Fruit fly (Drosophila melanogaster) whole organism, embryonic: ENCODE results near the gene CG6465.

Experiments
- CG10267 ChIP-seq: fragments of 200-800 bp; sonication (Bioruptor generic); optimal IDR thresholded peaks from 2 replicates; lab custom pipeline; 2018; ENCODE audit warnings: missing biosample characterization, mild to moderate bottlenecking, missing genetic modification characterization, moderate library complexity
- CG10959 ChIP-seq: fragments of 200-800 bp; sonication (Bioruptor generic); IDR thresholded peaks from 2 replicates; pipeline ENCODE4 v1.3.6; 2022; ENCODE audit warnings: missing biosample characterization, missing genetic modification characterization
- CG11560 ChIP-seq: fragments of 200-800 bp; sonication (Bioruptor generic); IDR thresholded peaks from 3 replicates; pipeline ENCODE4 v1.3.6; 2022; ENCODE audit warnings: missing biosample characterization, missing genetic modification characterization
- CG12391 ChIP-seq: fragments of 200-800 bp; sonication (Bioruptor generic); optimal IDR thresholded peaks from 3 replicates; lab custom pipeline; 2018; ENCODE audit warnings: missing biosample characterization, mild to moderate bottlenecking, missing genetic modification characterization, moderate library complexity
- CG12942 ChIP-seq: fragments of 200-800 bp; sonication (Bioruptor generic); optimal IDR thresholded peaks from 3 replicates; lab custom pipeline; 2016; ENCODE audit warnings: missing biosample characterization, missing genetic modification characterization
- CG13123 ChIP-seq: fragments of 200-800 bp; sonication (Bioruptor generic); optimal IDR thresholded peaks from 2 replicates; lab custom pipeline; 2016; ENCODE audit warnings: missing biosample characterization, missing genetic modification characterization
- CG13894 ChIP-seq: fragments of 200-800 bp; sonication (Bioruptor generic); optimal IDR thresholded peaks from 3 replicates; lab custom pipeline; 2018; ENCODE audit warnings: missing biosample characterization, mild to moderate bottlenecking, missing genetic modification characterization, moderate library complexity
- CG1529 ChIP-seq: fragments of 200-800 bp; sonication (Bioruptor generic); optimal IDR thresholded peaks from 3 replicates; lab custom pipeline; 2018; ENCODE audit warnings: missing biosample characterization, missing genetic modification characterization
- CG15479 ChIP-seq: fragments of 200-800 bp; sonication (Bioruptor generic); optimal IDR thresholded peaks from 3 replicates; lab custom pipeline; 2019; ENCODE audit warnings: missing biosample characterization, mild to moderate bottlenecking, missing genetic modification characterization, moderate library complexity
- CG16779 ChIP-seq: fragments of 200-800 bp; sonication (Bioruptor generic); IDR thresholded peaks from 2 replicates; pipeline ENCODE4 v1.3.6; 2022; ENCODE audit warnings: missing biosample characterization, missing genetic modification characterization
- CG17802 ChIP-seq: fragments of 200-800 bp; sonication (Bioruptor generic); optimal IDR thresholded peaks from 2 replicates; lab custom pipeline; 2018; ENCODE audit warnings: missing biosample characterization, mild to moderate bottlenecking, missing genetic modification characterization, moderate library complexity
- CG1792 ChIP-seq: fragments of 200-800 bp; sonication (Bioruptor generic); optimal IDR thresholded peaks from 2 replicates; lab custom pipeline; 2016; ENCODE audit warnings: missing biosample characterization, missing genetic modification characterization
- CG18476 ChIP-seq: fragments of 200-800 bp; sonication (Bioruptor generic); optimal IDR thresholded peaks from 2 replicates; lab custom pipeline; 2016; ENCODE audit warnings: missing biosample characterization, mild to moderate bottlenecking, missing genetic modification characterization
- CG30431 ChIP-seq: fragments of 200-800 bp; sonication (Bioruptor generic); optimal IDR thresholded peaks from 2 replicates; lab custom pipeline; 2017; ENCODE audit warnings: missing biosample characterization, missing genetic modification characterization
- CG4730 ChIP-seq: fragments of 200-800 bp; sonication (Bioruptor generic); IDR thresholded peaks from 2 replicates; pipeline ENCODE4 v1.3.6; 2022; ENCODE audit warnings: missing biosample characterization, missing genetic modification characterization
- CG6689 ChIP-seq: fragments of 200-800 bp; sonication (Bioruptor generic); IDR thresholded peaks from 2 replicates; pipeline ENCODE4 v1.3.6; 2022; ENCODE audit warnings: missing biosample characterization, missing genetic modification characterization
- CG8924 ChIP-seq: fragments of 200-800 bp; optimal IDR thresholded peaks from 3 replicates; lab custom pipeline; 2019; ENCODE audit warnings: missing biosample characterization, mild to moderate bottlenecking, missing genetic modification characterization, moderate library complexity
- CG9817 ChIP-seq: fragments of 200-800 bp; sonication (Bioruptor generic); optimal IDR thresholded peaks from 2 replicates; lab custom pipeline; 2018; ENCODE audit warnings: missing biosample characterization, mild to moderate bottlenecking, missing genetic modification characterization, moderate library complexity
- Dad ChIP-seq: fragments of 200-800 bp; sonication (Bioruptor generic); optimal IDR thresholded peaks from 3 replicates; lab custom pipeline; 2016; ENCODE audit warnings: missing biosample characterization, missing genetic modification characterization
- Deaf1 ChIP-seq: fragments of 200-800 bp; optimal IDR thresholded peaks from 3 replicates; lab custom pipeline; 2019; ENCODE audit warnings: missing biosample characterization, mild to moderate bottlenecking, missing genetic modification characterization, moderate library complexity
- Hr51 ChIP-seq, 2 experiments: fragments of 200-800 bp; sonication (Bioruptor generic); optimal IDR thresholded peaks; 2 replicates in 1 of 2; 3 replicates in 1 of 2; lab custom pipeline; 2016 to 2018; ENCODE audit warnings: missing biosample characterization in 2 of 2, missing genetic modification characterization in 2 of 2, mild to moderate bottlenecking in 1 of 2, moderate library complexity in 1 of 2
- Hr78 ChIP-seq, 2 experiments: fragments of 200-800 bp in 1 of 2; fragments of >200 bp in 1 of 2; sonication (Bioruptor generic) in 1 of 2; optimal IDR thresholded peaks; 2 replicates each; lab custom pipeline; 2017 to 2019; ENCODE audit warnings: missing biosample characterization in 2 of 2, missing genetic modification characterization in 2 of 2, mild to moderate bottlenecking in 1 of 2, moderate library complexity in 1 of 2
- Lim3 ChIP-seq: fragments of 200-800 bp; sonication (Bioruptor generic); IDR thresholded peaks from 2 replicates; pipeline ENCODE4 v1.3.6; 2022; ENCODE audit warnings: missing biosample characterization, missing genetic modification characterization
- NC2β ChIP-seq: fragments of 200-800 bp; sonication (Bioruptor generic); optimal IDR thresholded peaks from 2 replicates; lab custom pipeline; 2016; ENCODE audit warnings: missing biosample characterization, missing genetic modification characterization
- Nf-YA ChIP-seq: fragments of 200-800 bp; sonication (Bioruptor generic); IDR thresholded peaks from 2 replicates; pipeline ENCODE4 v1.3.6; 2022; ENCODE audit warnings: missing biosample characterization, missing genetic modification characterization
- Rx ChIP-seq: fragments of 200-800 bp; sonication (Bioruptor generic); IDR thresholded peaks from 2 replicates; pipeline ENCODE4 v1.3.6; 2022; ENCODE audit warnings: missing biosample characterization, missing genetic modification characterization
- Sox102F ChIP-seq: fragments of 200-800 bp; sonication (Bioruptor generic); optimal IDR thresholded peaks from 2 replicates; lab custom pipeline; 2018; ENCODE audit warnings: missing biosample characterization, mild to moderate bottlenecking, missing genetic modification characterization, moderate library complexity
- Trl ChIP-seq, 3 experiments: fragments of >200 bp in 2 of 3; fragments of 200-800 bp in 1 of 3; sonication (Bioruptor generic) in 1 of 3; optimal IDR thresholded peaks; 2 replicates in 1 of 3; 3 replicates in 2 of 3; lab custom pipeline; 2016 to 2017; ENCODE audit warnings: missing biosample characterization in 1 of 3, missing genetic modification characterization in 1 of 3
- Usf ChIP-seq: fragments of 200-800 bp; sonication (Bioruptor generic); optimal IDR thresholded peaks from 2 replicates; lab custom pipeline; 2017; ENCODE audit warnings: missing genotype, missing biosample characterization, missing genetic modification characterization
- YL-1 ChIP-seq: fragments of 200-800 bp; sonication (Bioruptor generic); optimal IDR thresholded peaks from 3 replicates; lab custom pipeline; 2017; ENCODE audit warnings: missing biosample characterization, mild to moderate bottlenecking, missing genetic modification characterization
- amos ChIP-seq: fragments of 200-800 bp; sonication (Bioruptor generic); IDR thresholded peaks from 2 replicates; pipeline ENCODE4 v1.3.6; 2022; ENCODE audit warnings: missing biosample characterization, missing genetic modification characterization; ENCODE audit not compliant: partially characterized antibody
- ase ChIP-seq: fragments of 200-800 bp; sonication (Bioruptor generic); IDR thresholded peaks from 3 replicates; pipeline ENCODE4 v1.3.6; 2022; ENCODE audit warnings: missing biosample characterization, missing genetic modification characterization
- caup ChIP-seq: fragments of 200-800 bp; sonication (Bioruptor generic); optimal IDR thresholded peaks from 3 replicates; lab custom pipeline; 2017; ENCODE audit warnings: missing biosample characterization, mild to moderate bottlenecking, missing genetic modification characterization, moderate library complexity; ENCODE audit not compliant: severe bottlenecking
- croc ChIP-seq: fragments of 200-800 bp; sonication (Bioruptor generic); conservative IDR thresholded peaks from 3 replicates; pipeline ENCODE4 v1.3.6; 2022; ENCODE audit warnings: missing biosample characterization, missing genetic modification characterization
- disco-r ChIP-seq: fragments of 200-800 bp; sonication (Bioruptor generic); optimal IDR thresholded peaks from 2 replicates; lab custom pipeline; 2016; ENCODE audit warnings: missing biosample characterization, missing genetic modification characterization
- en ChIP-seq: fragments of 200-800 bp; sonication (Bioruptor generic); optimal IDR thresholded peaks from 2 replicates; lab custom pipeline; 2016; ENCODE audit warnings: missing biosample characterization, missing genetic modification characterization
- jing ChIP-seq: fragments of 200-800 bp; sonication (Bioruptor generic); optimal IDR thresholded peaks from 2 replicates; lab custom pipeline; 2018; ENCODE audit warnings: missing biosample characterization, mild to moderate bottlenecking, missing genetic modification characterization
- kay ChIP-seq: fragments of 200-800 bp; sonication (Bioruptor generic); optimal IDR thresholded peaks from 2 replicates; lab custom pipeline; 2016; ENCODE audit warnings: missing biosample characterization, missing genetic modification characterization
- lola ChIP-seq, 3 experiments: fragments of >200 bp in 2 of 3; fragments of 200-800 bp in 1 of 3; sonication (Bioruptor generic) in 1 of 3; optimal IDR thresholded peaks; 2 replicates each; lab custom pipeline; 2017 to 2019; ENCODE audit warnings: missing biosample characterization in 3 of 3, missing genetic modification characterization in 3 of 3, mild to moderate bottlenecking in 1 of 3, moderate library complexity in 1 of 3
- onecut ChIP-seq: fragments of 200-800 bp; sonication (Bioruptor generic); IDR thresholded peaks from 2 replicates; pipeline ENCODE4 v1.3.6; 2022; ENCODE audit warnings: missing biosample characterization, missing genetic modification characterization
- phol ChIP-seq: fragments of 200-800 bp; sonication (Bioruptor generic); optimal IDR thresholded peaks from 3 replicates; lab custom pipeline; 2018; ENCODE audit warnings: missing biosample characterization, mild to moderate bottlenecking, missing genetic modification characterization, moderate library complexity
- prd ChIP-seq, 3 experiments: fragments of >200 bp in 2 of 3; fragments of 200-800 bp in 1 of 3; sonication (Bioruptor generic) in 1 of 3; optimal IDR thresholded peaks in 2 of 3; IDR thresholded peaks in 1 of 3; 2 replicates in 2 of 3; 3 replicates in 1 of 3; pipeline versions ENCODE4 v1.3.6 to Lab custom; 2017 to 2022; ENCODE audit warnings: missing biosample characterization in 1 of 3, missing genetic modification characterization in 1 of 3
- schlank ChIP-seq: fragments of 200-800 bp; sonication (Bioruptor generic); optimal IDR thresholded peaks from 2 replicates; lab custom pipeline; 2018; ENCODE audit warnings: missing biosample characterization, mild to moderate bottlenecking, missing genetic modification characterization
- sens ChIP-seq: fragments of 200-800 bp; sonication (Bioruptor generic); peaks from one replicate; lab custom pipeline; 2016; ENCODE audit warnings: missing biosample characterization, missing genetic modification characterization
- sqz ChIP-seq: fragments of 200-800 bp; sonication (Bioruptor generic); optimal IDR thresholded peaks from 3 replicates; lab custom pipeline; 2018; ENCODE audit warnings: missing biosample characterization, mild to moderate bottlenecking, missing genetic modification characterization
- tgo ChIP-seq: fragments of 200-800 bp; sonication (Bioruptor generic); IDR thresholded peaks from 3 replicates; pipeline ENCODE4 v1.3.6; 2022; ENCODE audit warnings: missing biosample characterization, missing genetic modification characterization
- vvl ChIP-seq: fragments of 200-800 bp; sonication (Bioruptor generic); IDR thresholded peaks from 2 replicates; pipeline ENCODE4 v1.3.6; 2022; ENCODE audit warnings: missing biosample characterization, missing genetic modification characterization
- wor ChIP-seq: fragments of 200-800 bp; sonication (Bioruptor generic); IDR thresholded peaks from 2 replicates; pipeline ENCODE4 v1.3.6; 2022; ENCODE audit warnings: missing biosample characterization, missing genetic modification characterization
- zfh1 ChIP-seq: fragments of 200-800 bp; sonication (Bioruptor generic); IDR thresholded peaks from 3 replicates; pipeline ENCODE4 v1.3.6; 2022; ENCODE audit warnings: missing biosample characterization, missing genetic modification characterization
- zfh2 ChIP-seq: fragments of 200-800 bp; sonication (Bioruptor generic); optimal IDR thresholded peaks from 2 replicates; lab custom pipeline; 2016; ENCODE audit warnings: missing biosample characterization, missing genetic modification characterization

Gene CG6465

DNA sequence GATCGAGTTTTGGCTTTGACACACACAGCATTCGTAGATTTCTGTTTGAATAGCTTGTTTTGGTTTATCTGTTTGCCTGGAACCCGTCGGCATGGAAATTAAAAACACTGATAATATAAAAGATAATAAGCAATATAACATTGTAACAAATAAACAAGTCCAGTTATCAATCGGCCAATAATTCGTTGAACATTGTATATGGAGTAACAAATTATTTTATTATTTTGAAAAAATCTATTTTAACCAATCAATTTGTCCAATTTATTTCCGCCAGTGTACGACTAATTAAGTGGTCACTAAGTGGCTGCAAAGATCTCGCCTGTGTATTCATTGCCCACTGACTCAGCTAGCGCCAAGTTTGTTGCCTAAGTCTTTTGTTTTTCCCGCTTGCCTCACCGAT lies 11.8 kb upstream of the CG6465 start (continued):
- TF ChIP-seq tgo (GFP tag; lab: Robert Waterston, UW) (peak; percentile 63; the same call in 2 of the 3 replicates), CG15479 (GFP tag; lab: Kevin White, UChicago) (no peak), CG12942 (GFP tag; lab: Kevin White, UChicago) (no peak), CG16779 (GFP tag; lab: Robert Waterston, UW) (no peak), CG18476 (peak; percentile 18), Lim3 (no peak), Dad (GFP tag; lab: Kevin White, UChicago) (no peak), Nf-YA (GFP tag; lab: Robert Waterston, UW) (no peak), CG13123 (GFP tag; lab: Kevin White, UChicago) (no peak), jing (GFP tag; lab: Kevin White, UChicago) (no peak), CG10267 (tag; lab: Kevin White, UChicago) (peak; percentile 40), CG6689 (GFP tag; lab: Robert Waterston, UW) (peak; percentile 59), CG11560 (tag; lab: Robert Waterston, UW) (no peak), lola (GFP tag; optimal IDR thresholded peaks at IDR 0.05; lab: Kevin White, UChicago) (no peak), CG13894 (tag; lab: Kevin White, UChicago) (peak; percentile 40), CG30431 (no peak), prd (optimal IDR thresholded peaks at IDR 0.05; lab: Kevin White, UChicago) (no peak), prd (GFP tag; IDR thresholded peaks at IDR 0.05; lab: Robert Waterston, UW) (peak; percentile 67; the same call in 2 of the 3 replicates), CG1529 (GFP tag; lab: Kevin White, UChicago) (no peak), disco-r (no peak), kay (GFP tag; lab: Kevin White, UChicago) (peak; percentile 5), onecut (GFP tag; lab: Robert Waterston, UW) (no peak), Usf (GFP tag; lab: Kevin White, UChicago) (no peak), phol (tag; lab: Kevin White, UChicago) (peak; percentile 5), Sox102F (GFP tag; lab: Kevin White, UChicago) (peak; percentile 28), croc (GFP tag; lab: Robert Waterston, UW) (peak; percentile 16; the same call in 1 of the 3 replicates), CG10959 (no peak), wor (GFP tag; lab: Robert Waterston, UW) (no peak), NC2β (GFP tag; lab: Kevin White, UChicago) (no peak), caup (GFP tag; lab: Kevin White, UChicago) (peak; percentile 67), Deaf1 (tag; lab: Kevin White, UChicago) (no peak), zfh1 (0 out of 3 replicates have a peak, but pooled peaks have one; percentile 19), schlank (tag; lab: Kevin White, UChicago) (no peak), ase (GFP tag; lab: Robert Waterston, UW) (0 out of 3 replicates have a peak, but pooled peaks have one; percentile 28), Hr51 (GFP tag; optimal IDR thresholded peaks at IDR 0.05; lab: Kevin White, UChicago) (peak in 1 of 2 experiments; percentile 30), Hr78 (GFP tag; optimal IDR thresholded peaks at IDR 0.05; lab: Kevin White, UChicago) (no peak), CG1792 (no peak), CG8924 (tag; lab: Kevin White, UChicago) (peak; percentile 57), CG4730 (GFP tag; lab: Robert Waterston, UW) (peak; percentile 40; the same call in 1 of the 2 replicates), amos (GFP tag; lab: Robert Waterston, UW) (no peak), CG17802 (tag; lab: Kevin White, UChicago) (no peak), Trl (optimal IDR thresholded peaks at IDR 0.05; lab: Kevin White, UChicago) (no peak), Trl (GFP tag; optimal IDR thresholded peaks at IDR 0.05; lab: Kevin White, UChicago) (no peak), en (GFP tag; lab: Kevin White, UChicago) (no peak), Rx (GFP tag; lab: Robert Waterston, UW) (no peak), vvl (GFP tag; lab: Robert Waterston, UW) (peak; percentile 78), sens (GFP tag; lab: Kevin White, UChicago) (peak; percentile 59), sqz (no peak), YL-1 (GFP tag; lab: Kevin White, UChicago) (no peak), zfh2 (GFP tag; lab: Kevin White, UChicago) (no peak), CG12391 (tag; lab: Kevin White, UChicago) (peak; percentile 48), CG9817 (tag; lab: Kevin White, UChicago) (peak; percentile 20)
